Worm (Caenorhabditis elegans) whole organism, mixed stage, embryonic: ENCODE measurements around the gene F35E12.2.

Source experiments
- M03D4.4 ChIP-seq: sonication (generic microtip); optimal IDR thresholded peaks from 2 replicates; lab custom pipeline; 2017; ENCODE audit warnings: mild to moderate bottlenecking, missing genetic modification characterization, missing compliant biosample characterization
- bed-3 ChIP-seq: fragments of 200-800 bp; sonication (Bioruptor generic); optimal IDR thresholded peaks from 3 replicates; lab custom pipeline; 2018; ENCODE audit warnings: mild to moderate bottlenecking, missing genetic modification characterization, moderate library complexity, missing compliant biosample characterization
- blmp-1 ChIP-seq: fragments of 150-350 bp; optimal IDR thresholded peaks from 2 replicates; lab custom pipeline; 2014; ENCODE audit warnings: missing biosample characterization, missing genetic modification characterization
- ceh-39 ChIP-seq: fragments of 150-350 bp; optimal IDR thresholded peaks from 2 replicates; lab custom pipeline; 2014; ENCODE audit warnings: missing biosample characterization, missing genetic modification characterization
- ceh-43 ChIP-seq: fragments of 200-800 bp; sonication (Bioruptor generic); optimal IDR thresholded peaks from 2 replicates; lab custom pipeline; 2018; ENCODE audit warnings: mild to moderate bottlenecking, missing genetic modification characterization, moderate library complexity, missing compliant biosample characterization
- ces-1 ChIP-seq: fragments of 150-350 bp; optimal IDR thresholded peaks from 2 replicates; lab custom pipeline; 2014; ENCODE audit warnings: missing biosample characterization, missing genetic modification reagents, missing genetic modification characterization
- cnd-1 ChIP-seq: fragments of 200-800 bp; sonication (Bioruptor generic); optimal IDR thresholded peaks from 2 replicates; lab custom pipeline; 2018; ENCODE audit warnings: mild to moderate bottlenecking, missing genetic modification characterization, missing compliant biosample characterization
- drap-1 ChIP-seq: fragments of 200-800 bp; sonication (Bioruptor generic); optimal IDR thresholded peaks from 3 replicates; lab custom pipeline; 2018; ENCODE audit warnings: mild to moderate bottlenecking, missing genetic modification characterization, missing compliant biosample characterization
- elt-1 ChIP-seq: sonication (generic microtip); optimal IDR thresholded peaks from 2 replicates; lab custom pipeline; 2017; ENCODE audit warnings: missing genetic modification characterization, mild to moderate bottlenecking, missing compliant biosample characterization, antibody characterized with exemption, moderate library complexity, borderline replicate concordance; ENCODE audit not compliant: insufficient read depth
- elt-3 ChIP-seq: fragments of 150-350 bp; optimal IDR thresholded peaks from 2 replicates; lab custom pipeline; 2014; ENCODE audit warnings: missing biosample characterization, missing genetic modification characterization
- flh-1 ChIP-seq: fragments of 200-800 bp; sonication (Bioruptor generic); optimal IDR thresholded peaks from 2 replicates; lab custom pipeline; 2018; ENCODE audit warnings: mild to moderate bottlenecking, missing genetic modification characterization, moderate library complexity, missing compliant biosample characterization
- hlh-1 ChIP-seq: fragments of 150-350 bp; optimal IDR thresholded peaks from 2 replicates; lab custom pipeline; 2014; ENCODE audit warnings: missing biosample characterization, missing genetic modification reagents, missing genetic modification characterization
- lin-32 ChIP-seq: fragments of 200-800 bp; sonication (Bioruptor generic); optimal IDR thresholded peaks from 2 replicates; lab custom pipeline; 2018; ENCODE audit warnings: mild to moderate bottlenecking, missing genetic modification characterization, missing compliant biosample characterization
- mep-1 ChIP-seq: fragments of 150-350 bp; optimal IDR thresholded peaks from 2 replicates; lab custom pipeline; 2017; ENCODE audit warnings: missing biosample characterization, missing genetic modification reagents, missing genetic modification characterization, inconsistent platforms
- mls-2 ChIP-seq: sonication (generic microtip); optimal IDR thresholded peaks from 2 replicates; lab custom pipeline; 2016; ENCODE audit warnings: mild to moderate bottlenecking, missing genetic modification characterization, moderate library complexity, missing compliant biosample characterization
- nhr-12 ChIP-seq: fragments of 150-350 bp; optimal IDR thresholded peaks from 2 replicates; lab custom pipeline; 2014; ENCODE audit warnings: missing biosample characterization, missing genetic modification characterization
- nhr-237 ChIP-seq: fragments of 150-350 bp; optimal IDR thresholded peaks from 2 replicates; lab custom pipeline; 2014; ENCODE audit warnings: missing biosample characterization, missing genetic modification characterization
- nhr-28 ChIP-seq: fragments of 150-350 bp; optimal IDR thresholded peaks from 2 replicates; lab custom pipeline; 2014; ENCODE audit warnings: missing biosample characterization, missing genetic modification characterization
- pha-4 ChIP-seq: fragments of 150-350 bp; optimal IDR thresholded peaks from 2 replicates; lab custom pipeline; 2018; ENCODE audit warnings: missing biosample characterization, missing genetic modification reagents, missing genetic modification characterization
- sptf-1 ChIP-seq: sonication (generic microtip); optimal IDR thresholded peaks from 2 replicates; lab custom pipeline; 2017; ENCODE audit warnings: mild to moderate bottlenecking, missing genetic modification characterization, moderate library complexity, missing compliant biosample characterization
- unc-120 ChIP-seq: sonication (generic microtip); optimal IDR thresholded peaks from 2 replicates; lab custom pipeline; 2017; ENCODE audit warnings: missing genetic modification characterization, missing compliant biosample characterization; ENCODE audit not compliant: poor library complexity, severe bottlenecking
- unc-39 ChIP-seq: fragments of 150-350 bp; optimal IDR thresholded peaks from 2 replicates; lab custom pipeline; 2014; ENCODE audit warnings: missing biosample characterization, missing genetic modification characterization
- unc-62 ChIP-seq: fragments of 150-350 bp; optimal IDR thresholded peaks from 2 replicates; lab custom pipeline; 2014; ENCODE audit warnings: missing biosample characterization, missing genetic modification reagents, missing genetic modification characterization
- zip-8 ChIP-seq: fragments of 150-350 bp; optimal IDR thresholded peaks from 2 replicates; lab custom pipeline; 2014; ENCODE audit warnings: missing biosample characterization, missing genetic modification characterization
- ztf-11 ChIP-seq: fragments of 150-350 bp; optimal IDR thresholded peaks from 2 replicates; lab custom pipeline; 2014; ENCODE audit warnings: missing biosample characterization, missing genetic modification characterization

Gene F35E12.2

DNA sequence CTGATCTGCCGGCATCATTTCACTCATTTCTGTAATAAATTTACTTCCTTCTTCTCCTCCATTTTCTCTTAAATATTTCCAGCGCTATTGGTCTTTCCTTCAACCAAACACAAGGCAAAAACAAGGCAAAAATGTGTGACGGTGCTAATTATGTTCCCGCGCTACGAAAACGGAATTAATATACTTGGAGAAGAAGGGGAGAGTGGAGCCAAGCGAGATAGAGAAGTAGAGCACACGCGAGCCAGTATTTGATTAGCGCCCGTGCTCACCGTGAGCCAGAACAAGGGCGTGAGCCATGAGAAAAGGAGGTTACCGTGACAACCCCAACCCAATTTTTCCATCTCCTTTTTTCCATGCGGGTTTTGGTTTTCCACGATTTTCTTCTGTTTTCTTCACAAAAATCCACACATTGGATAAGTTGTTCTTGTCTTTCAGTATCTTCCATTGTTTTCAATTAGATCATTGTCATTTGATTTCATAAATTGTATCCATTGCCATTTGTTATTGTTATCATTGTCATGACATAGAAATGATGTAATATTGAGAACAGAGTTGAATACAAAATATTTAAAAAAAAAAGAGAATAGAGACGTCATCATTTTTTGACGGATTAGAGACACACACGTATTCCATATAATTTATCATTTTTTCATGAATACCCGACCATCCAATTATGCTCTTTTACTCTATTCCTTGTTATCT lies 37.9 kb upstream of the F35E12.2 start, which contains the start of gene F20G2.6:
F20G2.6 (plus strand) TSS at position 652 of the 702 bp plus-strand sequence.
- no peak for TF ChIP-seq sptf-1 (tag; lab: Kevin White, UChicago)
- peak; percentile 59 for TF ChIP-seq ces-1 (GFP tag; lab: Kevin White, UChicago)

DNA sequence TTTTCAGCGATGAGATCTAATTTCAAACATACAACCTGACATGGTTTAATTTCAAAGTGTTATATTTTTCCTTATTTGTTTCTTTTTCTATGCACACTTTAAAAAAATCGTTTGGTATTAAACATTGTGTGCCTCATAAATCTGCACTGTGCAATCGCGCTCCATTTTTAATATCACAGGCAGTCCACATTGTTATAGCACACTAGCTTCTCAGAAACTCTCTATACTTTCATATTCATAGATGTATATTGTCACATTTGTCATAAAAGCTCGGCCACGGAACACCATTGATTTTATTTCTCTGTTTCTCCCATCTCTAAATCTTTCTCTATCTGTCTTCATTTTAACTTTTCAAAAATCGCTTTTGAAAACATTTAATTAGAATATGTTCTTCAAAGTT lies 32.7 kb upstream of the F35E12.2 start:
- TF ChIP-seq ces-1 (GFP tag; lab: Kevin White, UChicago): peak; percentile 32
- no peak for TF ChIP-seq mep-1 (tag; lab: Kevin White, UChicago)

ce11 chrV:13756359-13757091 lies 31.8 kb upstream of the F35E12.2 start, which contains the start of gene F20G2.2:
F20G2.2 (minus strand) TSS chrV:13756409.
- TF ChIP-seq hlh-1 (tag; lab: Kevin White, UChicago): peak; percentile 6
- TF ChIP-seq elt-1 (tag; lab: Kevin White, UChicago): no peak
- TF ChIP-seq zip-8 (tag; lab: Kevin White, UChicago): no peak
- TF ChIP-seq unc-120: no peak
- no peak for TF ChIP-seq pha-4

- TF ChIP-seq flh-1 (GFP tag; lab: Kevin White, UChicago) (no peak), M03D4.4 (no peak), unc-39 (tag; lab: Kevin White, UChicago) (no peak)
Observed at ce11 chrV:13753481-13753880, 28.8 kb upstream of the F35E12.2 start, which contains the start of gene F20G2.1. F20G2.1 (minus strand) TSS chrV:13753581.

ce11 chrV:13751811-13752210 lies 27.1 kb upstream of the F35E12.2 start, which contains the start of gene cld-9:
cld-9 (minus strand) TSS chrV:13751891.
- TF ChIP-seq pha-4 (no peak), lin-32 (GFP tag; lab: Kevin White, UChicago) (no peak), drap-1 (no peak), M03D4.4 (no peak), bed-3 (no peak), cnd-1 (tag; lab: Kevin White, UChicago) (no peak), ztf-11 (tag; lab: Kevin White, UChicago) (no peak), ceh-39 (tag; lab: Kevin White, UChicago) (no peak), flh-1 (GFP tag; lab: Kevin White, UChicago) (no peak), unc-120 (no peak), blmp-1 (tag; lab: Kevin White, UChicago) (no peak), nhr-12 (tag; lab: Kevin White, UChicago) (no peak)

DNA sequence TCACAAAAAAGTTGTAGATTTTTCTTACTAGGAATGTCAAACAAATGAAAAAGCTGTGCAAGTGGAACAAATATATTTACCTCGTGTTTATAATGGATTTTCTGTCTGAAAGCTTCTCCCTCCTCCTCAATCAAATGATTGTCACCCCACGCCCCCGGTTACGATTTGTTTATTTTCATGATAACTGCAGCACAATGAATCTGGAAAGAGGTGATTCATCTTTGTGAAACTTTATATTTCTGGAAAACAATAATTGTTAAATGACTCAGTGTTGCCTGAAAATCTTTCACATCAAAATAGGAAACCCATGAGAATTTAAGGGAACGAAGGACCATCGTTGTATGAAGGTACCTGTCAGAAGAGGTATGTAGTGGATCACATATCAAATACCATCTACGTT lies 24.0 kb upstream of the F35E12.2 start, which contains the start of gene F35E12.10:
F35E12.10 (minus strand) TSS at position 101 of the 400 bp plus-strand sequence.
- TF ChIP-seq zip-8 (tag; lab: Kevin White, UChicago): no peak
- TF ChIP-seq blmp-1 (tag; lab: Kevin White, UChicago): no peak
- TF ChIP-seq nhr-28 (tag; lab: Kevin White, UChicago): no peak
- no peak for TF ChIP-seq bed-3

- TF ChIP-seq flh-1 (GFP tag; lab: Kevin White, UChicago): no peak
- TF ChIP-seq nhr-237: no peak
- TF ChIP-seq elt-3 (tag; lab: Kevin White, UChicago): no peak
- TF ChIP-seq blmp-1 (tag; lab: Kevin White, UChicago): no peak
- no peak for TF ChIP-seq bed-3
- TF ChIP-seq ceh-43 (GFP tag; lab: Kevin White, UChicago): no peak
- TF ChIP-seq unc-62 (GFP tag; lab: Kevin White, UChicago): no peak
- no peak for TF ChIP-seq mls-2
- no peak for TF ChIP-seq hlh-1 (tag; lab: Kevin White, UChicago)
- TF ChIP-seq nhr-28 (tag; lab: Kevin White, UChicago): no peak
- TF ChIP-seq pha-4: no peak
Observed at ce11 chrV:13744901-13745300, 20.2 kb upstream of the F35E12.2 start, which contains the start of gene F35E12.9. F35E12.9 (minus strand) TSS chrV:13745127.
